Fruit fly (Drosophila melanogaster): Measurements from ENCODE around the gene Mical.

- TF ChIP-seq sv (GFP tag; optimal IDR thresholded peaks at IDR 0.05) (peak; percentile 62), pan (optimal IDR thresholded peaks at IDR 0.05) (no peak), GATAd (GFP tag; optimal IDR thresholded peaks at IDR 0.05) (no peak), h (GFP tag; optimal IDR thresholded peaks at IDR 0.05) (peak; percentile 95), foxo (GFP tag; optimal IDR thresholded peaks at IDR 0.05) (peak; percentile 52 to 96), Vsx2 (GFP tag; optimal IDR thresholded peaks at IDR 0.05; ENCODE audit: partially characterized antibody) (peak; percentile 79), Mio (GFP tag; optimal IDR thresholded peaks at IDR 0.05) (peak; percentile 69), br (GFP tag; optimal IDR thresholded peaks at IDR 0.05) (peak; percentile 94), psq (GFP tag; optimal IDR thresholded peaks at IDR 0.05) (peak; percentile 99), Myc (optimal IDR thresholded peaks at IDR 0.05) (no peak), Abd-B (GFP tag; optimal IDR thresholded peaks at IDR 0.05) (peak; percentile 8)
These were observed 44.7 kb upstream of the Mical start for dm6 chr3R:10087206-10087927.

Measured in whole organism, wandering third instar larva.